Worm (Caenorhabditis elegans) whole organism, L2 larva: ENCODE data around the gene Y43E12A.2.

ENCODE experiments used
- ceh-82 ChIP-seq: fragments of 150-350 bp; optimal IDR thresholded peaks from 2 replicates; lab custom pipeline; 2014; ENCODE audit warnings: missing biosample characterization, missing genetic modification characterization
- elt-1 ChIP-seq: fragments of 150-350 bp; optimal IDR thresholded peaks from 2 replicates; lab custom pipeline; 2014; ENCODE audit warnings: missing biosample characterization, missing genetic modification characterization
- nhr-23 ChIP-seq: fragments of 150-350 bp; optimal IDR thresholded peaks from 2 replicates; lab custom pipeline; 2014; ENCODE audit warnings: missing biosample characterization, missing genetic modification reagents, missing genetic modification characterization
- unc-55 ChIP-seq: fragments of 150-350 bp; sonication (generic microtip); optimal IDR thresholded peaks from 3 replicates; lab custom pipeline; 2014; ENCODE audit warnings: missing biosample characterization, missing genetic modification reagents, missing genetic modification characterization

DNA sequence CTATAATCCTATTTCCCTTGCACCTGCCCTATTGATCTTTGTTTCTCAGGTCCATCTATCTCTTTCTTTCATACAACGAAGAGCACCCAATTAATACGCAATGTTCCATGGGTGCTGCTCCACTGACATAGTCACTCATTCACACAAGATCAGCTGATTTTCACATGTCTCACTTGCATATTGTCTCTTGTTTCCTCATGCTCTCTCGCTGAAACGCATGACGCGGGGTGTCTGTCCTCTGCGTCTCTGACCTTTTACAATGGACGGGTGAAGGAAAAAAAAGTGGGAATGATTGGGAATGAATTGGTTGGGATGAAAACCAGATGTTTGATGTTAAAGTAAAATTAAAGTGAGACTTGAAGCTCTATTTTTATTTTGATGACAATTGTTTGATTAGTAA, 46.5 kb upstream of the Y43E12A.2 start:
- peak; percentile 34 for TF ChIP-seq unc-55
- TF ChIP-seq elt-1 (tag; lab: Kevin White, UChicago): no peak
- no peak for TF ChIP-seq nhr-23
- TF ChIP-seq ceh-82 (tag; lab: Kevin White, UChicago): no peak
